Worm (Caenorhabditis elegans): ENCODE results near the gene inx-11.

Gene inx-11

DNA sequence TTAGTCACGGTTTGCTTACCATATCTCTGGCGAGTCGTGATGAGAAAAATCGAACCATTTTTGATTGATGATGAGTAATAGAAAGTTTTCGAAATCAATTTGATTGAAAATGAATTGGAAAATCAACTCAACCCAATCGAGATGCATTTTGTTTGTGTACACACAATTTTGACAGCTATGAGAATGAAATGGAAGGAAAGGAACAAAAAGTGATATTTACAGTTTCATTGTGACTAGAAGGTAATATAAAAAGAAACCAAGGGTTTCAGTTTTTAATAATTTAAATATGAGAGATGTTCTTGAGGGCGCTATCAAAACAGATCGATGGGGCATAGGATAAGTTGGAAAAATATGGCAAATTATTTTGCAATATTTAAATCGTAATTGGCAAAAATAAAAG lies 30.1 kb downstream of the inx-11 start, which contains the start of gene cal-1:
Gene cal-1 (minus strand): TSS at position 101 of the 400 bp plus-strand sequence.
- TF ChIP-seq egl-27 (tag; optimal IDR thresholded peaks at IDR 0.05) (no peak), nhr-21 (tag; optimal IDR thresholded peaks at IDR 0.05) (no peak), nhr-11 (tag; optimal IDR thresholded peaks at IDR 0.05) (no peak), nhr-10 (tag; optimal IDR thresholded peaks at IDR 0.05) (no peak), lin-39 (tag; optimal IDR thresholded peaks at IDR 0.05) (no peak), F13H6.1 (tag; optimal IDR thresholded peaks at IDR 0.05) (no peak), lin-11 (tag; optimal IDR thresholded peaks at IDR 0.05) (no peak), unc-55 (GFP tag; optimal IDR thresholded peaks at IDR 0.05) (no peak), crh-2 (tag; optimal IDR thresholded peaks at IDR 0.05) (no peak), fos-1 (tag; optimal IDR thresholded peaks at IDR 0.05) (no peak)

DNA sequence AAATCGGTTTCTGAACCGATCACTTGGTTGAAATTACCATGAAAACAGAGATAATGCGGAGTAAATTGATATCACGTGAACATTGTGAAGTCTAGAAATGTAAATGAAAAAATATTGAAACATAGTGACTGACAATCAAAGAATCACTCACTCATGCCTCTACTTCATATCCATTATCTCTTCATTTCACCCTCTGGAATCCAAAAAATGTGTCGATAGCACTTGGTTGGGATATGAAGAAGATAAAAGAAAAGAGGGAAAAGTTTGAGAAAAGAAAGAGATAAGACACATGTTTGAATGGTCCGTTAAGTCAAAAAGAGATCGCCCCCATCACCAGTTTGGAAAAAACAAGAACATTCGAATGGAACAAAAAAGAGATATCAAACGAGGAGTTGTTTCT lies 30.7 kb downstream of the inx-11 start:
- TF ChIP-seq ZK546.5 (tag; optimal IDR thresholded peaks at IDR 0.05) (no peak), lsy-2 (tag; optimal IDR thresholded peaks at IDR 0.05) (peak in 1 of 2 experiments; percentile 46), sma-9 (GFP tag; optimal IDR thresholded peaks at IDR 0.05) (peak; percentile 31), sma-9 (tag; optimal IDR thresholded peaks at IDR 0.05) (no peak), nhr-129 (tag; optimal IDR thresholded peaks at IDR 0.05) (peak; percentile 56), egl-27 (tag; optimal IDR thresholded peaks at IDR 0.05) (no peak), F13H6.1 (tag; optimal IDR thresholded peaks at IDR 0.05) (peak; percentile 60), C34F6.9 (tag; optimal IDR thresholded peaks at IDR 0.05) (peak; percentile 44)

DNA sequence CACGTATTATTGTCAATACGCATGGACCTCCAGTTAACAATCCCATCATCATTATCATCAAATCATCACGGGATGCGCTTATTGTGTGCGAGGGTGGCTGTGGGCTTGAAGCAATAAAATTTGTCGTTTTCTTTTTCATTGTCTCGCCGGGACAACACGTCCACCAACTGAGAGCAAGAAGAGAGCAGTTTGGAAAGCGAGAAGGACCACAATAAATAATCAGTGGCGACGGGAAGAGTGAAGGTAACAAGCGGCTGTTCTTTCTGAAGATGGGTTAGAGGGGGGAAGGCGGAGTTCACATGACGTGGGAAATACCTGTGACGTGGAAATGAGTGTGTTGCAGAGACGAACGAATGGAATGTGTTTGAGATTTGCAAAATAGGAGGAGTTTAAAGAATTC lies 31.7 kb downstream of the inx-11 start:
- TF ChIP-seq F13H6.1 (tag; optimal IDR thresholded peaks at IDR 0.05) (peak; percentile 88), crh-2 (tag; optimal IDR thresholded peaks at IDR 0.05) (peak; percentile 65), lsy-2 (tag; optimal IDR thresholded peaks at IDR 0.05) (peak in 1 of 2 experiments; percentile 56), ztf-4 (tag; optimal IDR thresholded peaks at IDR 0.05) (peak; percentile 40), C34F6.9 (tag; optimal IDR thresholded peaks at IDR 0.05) (peak; percentile 21), zag-1 (tag; optimal IDR thresholded peaks at IDR 0.05) (no peak), aly-2 (tag; optimal IDR thresholded peaks at IDR 0.05) (no peak), elt-3 (tag; optimal IDR thresholded peaks at IDR 0.05) (no peak), sma-9 (GFP tag; optimal IDR thresholded peaks at IDR 0.05) (peak; percentile 77), sma-9 (tag; optimal IDR thresholded peaks at IDR 0.05) (no peak), sma-3 (GFP tag; optimal IDR thresholded peaks at IDR 0.05) (no peak), mab-5 (tag; optimal IDR thresholded peaks at IDR 0.05) (peak; percentile 74), ZK546.5 (tag; optimal IDR thresholded peaks at IDR 0.05) (no peak), nhr-129 (tag; optimal IDR thresholded peaks at IDR 0.05) (peak; percentile 71), unc-62 (GFP tag; optimal IDR thresholded peaks at IDR 0.05) (no peak)

DNA sequence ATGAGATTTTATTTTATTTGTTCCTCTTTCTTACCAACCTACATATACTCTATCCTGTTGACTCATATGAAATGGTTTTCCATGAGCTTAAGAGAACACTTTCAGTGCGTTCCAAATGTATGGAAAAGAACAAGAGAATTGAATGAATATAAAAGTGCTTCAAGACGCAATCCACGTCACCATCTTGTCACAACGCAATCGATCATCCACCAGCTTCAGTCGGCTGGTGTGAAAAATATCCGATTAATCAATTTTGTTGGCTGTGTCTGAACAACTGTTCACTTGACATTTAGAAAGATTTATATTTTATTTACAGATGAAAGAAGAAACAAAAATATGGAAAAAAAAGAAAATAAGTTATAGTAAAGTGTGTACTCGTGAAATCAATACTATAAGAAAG lies 36.3 kb downstream of the inx-11 start:
- TF ChIP-seq crh-2 (tag; optimal IDR thresholded peaks at IDR 0.05) (peak; percentile 11), egl-27 (tag; optimal IDR thresholded peaks at IDR 0.05) (no peak), nhr-6 (tag; optimal IDR thresholded peaks at IDR 0.05) (no peak), mab-5 (tag; optimal IDR thresholded peaks at IDR 0.05) (peak; percentile 40), zag-1 (tag; optimal IDR thresholded peaks at IDR 0.05) (no peak), elt-3 (tag; optimal IDR thresholded peaks at IDR 0.05) (no peak), snpc-4 (tag; optimal IDR thresholded peaks at IDR 0.05) (no peak), sma-9 (GFP tag; optimal IDR thresholded peaks at IDR 0.05) (no peak), sma-9 (tag; optimal IDR thresholded peaks at IDR 0.05) (no peak), nhr-11 (tag; optimal IDR thresholded peaks at IDR 0.05) (no peak), gmeb-1 (tag; optimal IDR thresholded peaks at IDR 0.05) (no peak)

DNA sequence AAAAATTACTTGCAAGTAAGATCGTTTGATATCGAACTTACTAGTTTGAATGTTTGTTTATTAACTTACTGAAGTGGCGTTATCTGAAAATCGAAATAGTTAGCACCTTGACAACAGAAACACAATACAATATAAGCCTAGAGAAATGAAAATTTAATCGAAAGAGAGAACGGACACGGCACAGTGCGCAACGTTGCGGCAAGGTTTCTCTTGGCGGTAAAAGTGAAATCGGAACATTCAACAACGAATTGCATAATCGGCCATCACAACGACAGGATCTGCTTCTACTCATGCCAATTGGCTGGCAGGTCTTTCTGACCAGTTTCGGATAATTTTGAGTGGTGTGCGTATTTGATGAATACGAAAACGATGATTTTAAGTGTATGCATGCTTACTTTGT lies 38.5 kb downstream of the inx-11 start, which contains the start of gene dyf-4:
Gene dyf-4 (minus strand): TSS at position 213 of the 400 bp plus-strand sequence.
- TF ChIP-seq skn-1 (tag; optimal IDR thresholded peaks at IDR 0.05), result no peak
- TF ChIP-seq blmp-1 (tag; optimal IDR thresholded peaks at IDR 0.05; ENCODE audit: insufficient read depth), result peak; percentile 14
- TF ChIP-seq lin-11 (tag; optimal IDR thresholded peaks at IDR 0.05), result no peak
- TF ChIP-seq ama-1 (optimal IDR thresholded peaks at IDR 0.05), result no peak
- TF ChIP-seq mdl-1 (tag; optimal IDR thresholded peaks at IDR 0.05), result no peak

DNA sequence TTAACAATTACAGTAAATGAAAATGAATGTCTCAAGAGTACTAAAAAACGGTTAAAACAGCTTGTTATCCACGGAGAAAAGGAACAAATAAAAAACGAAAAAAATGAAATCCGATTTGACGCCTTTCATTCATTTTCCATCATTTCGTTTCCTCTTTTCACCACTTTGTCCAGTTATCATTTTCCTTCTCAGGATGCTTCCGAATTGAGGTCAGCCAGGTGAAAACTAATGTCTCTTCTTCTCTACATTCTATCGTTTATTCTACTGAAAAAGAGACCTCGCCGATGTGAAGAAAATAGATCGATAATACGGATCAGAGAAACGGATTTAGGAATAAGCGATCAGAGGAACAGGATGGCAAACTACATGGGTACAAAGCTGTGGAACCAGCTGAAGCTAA lies 39.1 kb downstream of the inx-11 start:
- TF ChIP-seq sem-4 (tag; optimal IDR thresholded peaks at IDR 0.05), result no peak
- no peak for TF ChIP-seq lin-39 (tag; optimal IDR thresholded peaks at IDR 0.05)
- no peak for TF ChIP-seq elt-1 (tag; optimal IDR thresholded peaks at IDR 0.05)
- no peak for TF ChIP-seq skn-1 (tag; optimal IDR thresholded peaks at IDR 0.05)
- no peak for TF ChIP-seq nhr-12 (tag; optimal IDR thresholded peaks at IDR 0.05)
- TF ChIP-seq elt-3 (tag; optimal IDR thresholded peaks at IDR 0.05), result no peak
- TF ChIP-seq mab-5 (tag; optimal IDR thresholded peaks at IDR 0.05), result no peak
- no peak for TF ChIP-seq crh-2 (tag; optimal IDR thresholded peaks at IDR 0.05)
- no peak for TF ChIP-seq ztf-4 (tag; optimal IDR thresholded peaks at IDR 0.05)
- TF ChIP-seq snpc-4 (tag; optimal IDR thresholded peaks at IDR 0.05), result no peak
- TF ChIP-seq gmeb-1 (tag; optimal IDR thresholded peaks at IDR 0.05), result no peak
- no peak for TF ChIP-seq fos-1 (tag; optimal IDR thresholded peaks at IDR 0.05)
- TF ChIP-seq nhr-10 (tag; optimal IDR thresholded peaks at IDR 0.05), result no peak
- no peak for TF ChIP-seq ceh-82 (tag; optimal IDR thresholded peaks at IDR 0.05)
- no peak for TF ChIP-seq F13H6.1 (tag; optimal IDR thresholded peaks at IDR 0.05)
- TF ChIP-seq unc-62 (GFP tag; optimal IDR thresholded peaks at IDR 0.05), result no peak
- no peak for TF ChIP-seq ZK546.5 (tag; optimal IDR thresholded peaks at IDR 0.05)
- TF ChIP-seq nhr-25 (tag; optimal IDR thresholded peaks at IDR 0.05), result no peak
- TF ChIP-seq unc-39 (tag; optimal IDR thresholded peaks at IDR 0.05), result no peak
- TF ChIP-seq lin-13 (GFP tag; optimal IDR thresholded peaks at IDR 0.05), result no peak
